Worm (Caenorhabditis elegans) whole organism, mixed stage, embryonic: ENCODE data around the gene npr-15.
A peak's percentile ranks its signal among the peaks of the same experiment; 100 is the strongest.

ENCODE experiments used
- bed-3 ChIP-seq: fragments of 200-800 bp; sonication (Bioruptor generic); optimal IDR thresholded peaks from 3 replicates; lab custom pipeline; 2018; ENCODE audit warnings: mild to moderate bottlenecking, missing genetic modification characterization, moderate library complexity, missing compliant biosample characterization
- blmp-1 ChIP-seq: fragments of 150-350 bp; optimal IDR thresholded peaks from 2 replicates; lab custom pipeline; 2014; ENCODE audit warnings: missing biosample characterization, missing genetic modification characterization
- elt-1 ChIP-seq: sonication (generic microtip); optimal IDR thresholded peaks from 2 replicates; lab custom pipeline; 2017; ENCODE audit warnings: missing genetic modification characterization, mild to moderate bottlenecking, missing compliant biosample characterization, antibody characterized with exemption, moderate library complexity, borderline replicate concordance; ENCODE audit not compliant: insufficient read depth
- elt-3 ChIP-seq: fragments of 150-350 bp; optimal IDR thresholded peaks from 2 replicates; lab custom pipeline; 2014; ENCODE audit warnings: missing biosample characterization, missing genetic modification characterization
- lin-13 ChIP-seq: fragments of 150-350 bp; optimal IDR thresholded peaks from 2 replicates; lab custom pipeline; 2014; ENCODE audit warnings: missing biosample characterization, missing genetic modification characterization
- lsy-2 ChIP-seq: fragments of 150-350 bp; optimal IDR thresholded peaks from 2 replicates; lab custom pipeline; 2014; ENCODE audit warnings: missing biosample characterization, missing genetic modification characterization
- mep-1 ChIP-seq: fragments of 150-350 bp; optimal IDR thresholded peaks from 2 replicates; lab custom pipeline; 2017; ENCODE audit warnings: missing biosample characterization, missing genetic modification reagents, missing genetic modification characterization, inconsistent platforms
- nhr-237 ChIP-seq: fragments of 150-350 bp; optimal IDR thresholded peaks from 2 replicates; lab custom pipeline; 2014; ENCODE audit warnings: missing biosample characterization, missing genetic modification characterization
- nhr-28 ChIP-seq: fragments of 150-350 bp; optimal IDR thresholded peaks from 2 replicates; lab custom pipeline; 2014; ENCODE audit warnings: missing biosample characterization, missing genetic modification characterization
- pha-4 ChIP-seq: fragments of 150-350 bp; optimal IDR thresholded peaks from 2 replicates; lab custom pipeline; 2018; ENCODE audit warnings: missing biosample characterization, missing genetic modification reagents, missing genetic modification characterization
- snpc-4 ChIP-seq: fragments of 150-350 bp; optimal IDR thresholded peaks from 2 replicates; lab custom pipeline; 2014; ENCODE audit warnings: missing biosample characterization, missing genetic modification characterization
- sptf-1 ChIP-seq: sonication (generic microtip); optimal IDR thresholded peaks from 2 replicates; lab custom pipeline; 2017; ENCODE audit warnings: mild to moderate bottlenecking, missing genetic modification characterization, moderate library complexity, missing compliant biosample characterization
- unc-62 ChIP-seq: fragments of 150-350 bp; optimal IDR thresholded peaks from 2 replicates; lab custom pipeline; 2014; ENCODE audit warnings: missing biosample characterization, missing genetic modification reagents, missing genetic modification characterization

DNA sequence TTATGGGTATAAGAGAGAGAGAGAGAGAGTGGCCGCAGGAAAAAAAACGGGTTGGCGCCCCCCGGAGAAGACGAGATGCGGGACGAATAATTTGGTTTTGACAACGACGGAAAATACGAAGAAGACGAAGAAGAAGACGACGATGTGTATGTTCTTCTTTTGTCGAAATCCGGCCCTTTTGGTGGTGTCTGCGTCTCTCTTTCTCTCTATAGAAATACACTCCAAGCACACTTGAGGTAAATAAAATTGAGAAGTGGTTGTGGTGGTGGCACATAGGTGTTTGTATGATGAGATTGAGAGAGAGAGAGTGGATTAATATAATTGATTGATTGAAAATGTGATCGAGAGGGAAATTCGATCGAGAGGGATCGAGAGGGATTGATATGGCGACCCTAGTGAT lies 21.6 kb downstream of the npr-15 start:
- TF ChIP-seq unc-62 (GFP tag; lab: Kevin White, UChicago), result no peak
- no peak for TF ChIP-seq elt-3 (tag; lab: Kevin White, UChicago)
- peak; percentile 1 for TF ChIP-seq nhr-237
- TF ChIP-seq pha-4, result peak; percentile 55
- no peak for TF ChIP-seq mep-1 (tag; lab: Kevin White, UChicago)
- TF ChIP-seq elt-1 (tag; lab: Kevin White, UChicago), result no peak
- no peak for TF ChIP-seq sptf-1 (tag; lab: Kevin White, UChicago)
- no peak for TF ChIP-seq blmp-1 (tag; lab: Kevin White, UChicago)
- TF ChIP-seq snpc-4, result no peak
- TF ChIP-seq lsy-2, result no peak
- no peak for TF ChIP-seq nhr-28 (tag; lab: Kevin White, UChicago)
- TF ChIP-seq bed-3, result no peak
- no peak for TF ChIP-seq lin-13 (tag; lab: Kevin White, UChicago)
